Fruit fly (Drosophila melanogaster): ENCODE data around the gene CG34273.

CG34273 gene

dm6 chr3R:14564705-14565064 is 47.8 kb downstream of the CG34273 start, which contains the start of gene CG8087:
Gene CG8087, minus strand, starts transcription at chr3R:14564805.
- TF ChIP-seq pan (optimal IDR thresholded peaks at IDR 0.05) (no peak), Dll (optimal IDR thresholded peaks at IDR 0.05) (no peak), EcR (GFP tag; optimal IDR thresholded peaks at IDR 0.05) (no peak), CG8478 (optimal IDR thresholded peaks at IDR 0.05) (no peak), psq (optimal IDR thresholded peaks at IDR 0.05) (no peak), usp (GFP tag; optimal IDR thresholded peaks at IDR 0.05) (no peak)

DNA sequence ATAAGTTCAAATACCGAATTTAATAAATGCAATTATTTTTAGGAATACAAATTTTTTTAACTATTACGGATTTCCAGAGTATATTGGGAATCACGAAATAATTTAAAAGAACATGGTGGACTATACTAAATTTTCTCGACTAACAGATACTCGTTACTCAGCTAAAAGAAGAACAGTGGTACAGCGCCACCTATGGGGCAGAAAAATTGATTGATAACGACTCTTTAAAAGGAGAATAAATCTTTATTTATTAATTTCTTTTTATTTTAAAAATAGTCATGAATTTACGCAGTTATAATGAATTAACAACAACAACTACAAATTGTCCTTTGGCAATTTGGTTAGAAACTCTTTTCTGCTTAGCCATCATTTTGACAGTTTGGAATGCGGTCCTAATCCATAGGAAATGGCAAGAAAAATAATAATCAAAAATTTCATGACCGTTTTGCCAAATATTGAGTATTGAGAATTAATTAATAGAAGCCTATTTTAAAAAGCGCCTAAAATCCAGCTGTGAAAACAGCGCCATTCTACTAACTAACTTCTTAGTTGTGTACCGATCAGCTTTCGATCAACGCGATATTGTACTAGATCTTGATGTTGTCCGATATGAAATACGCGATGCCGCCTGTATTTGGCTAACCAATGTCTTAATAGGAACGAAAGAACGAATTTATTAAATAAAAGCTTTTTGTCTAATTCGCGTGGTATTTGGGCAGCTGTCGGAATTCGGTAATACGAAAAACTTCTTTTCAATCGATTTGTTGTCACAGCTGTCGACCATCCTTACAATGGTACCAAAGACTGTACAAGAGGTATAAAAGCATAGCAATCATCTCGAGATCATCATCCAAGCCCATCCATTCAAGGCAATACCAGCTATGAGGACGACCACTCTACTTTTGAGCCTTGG is 48.5 kb downstream of the CG34273 start, which contains the start of gene CG14852:
TSS of gene CG14852 (plus strand) at position 863 of the 913 bp plus-strand sequence.
- TF ChIP-seq EcR (GFP tag; optimal IDR thresholded peaks at IDR 0.05) (no peak), psq (optimal IDR thresholded peaks at IDR 0.05) (no peak), usp (GFP tag; optimal IDR thresholded peaks at IDR 0.05) (no peak), CG8478 (optimal IDR thresholded peaks at IDR 0.05) (no peak), pan (optimal IDR thresholded peaks at IDR 0.05) (no peak), Dll (optimal IDR thresholded peaks at IDR 0.05) (no peak)
